Fruit fly (Drosophila melanogaster) whole organism, pupa: Measurements from ENCODE around the gene CG32579.

ENCODE experiments used
- CG10348 ChIP-seq: fragments of 200-800 bp; sonication (Bioruptor generic); IDR thresholded peaks from 2 replicates; pipeline ENCODE4 v1.3.6; 2022; ENCODE audit warnings: missing biosample characterization, missing genetic modification characterization
- D1 ChIP-seq: fragments of 200-800 bp; sonication (Bioruptor generic); optimal IDR thresholded peaks from 2 replicates; lab custom pipeline; 2018; ENCODE audit warnings: missing biosample characterization, mild to moderate bottlenecking, missing genetic modification characterization, moderate library complexity
- EcR ChIP-seq: fragments of 200-800 bp; sonication (Bioruptor generic); optimal IDR thresholded peaks from 3 replicates; lab custom pipeline; 2019; ENCODE audit warnings: missing biosample characterization, missing genetic modification characterization, mild to moderate bottlenecking, moderate library complexity, missing genetic modification reagents
- Ets98B ChIP-seq: fragments of 200-800 bp; sonication (Bioruptor generic); IDR thresholded peaks from 2 replicates; pipeline ENCODE4 v1.3.6; 2022; ENCODE audit warnings: missing biosample characterization, missing genetic modification characterization
- rn ChIP-seq: fragments of 200-800 bp; sonication (Bioruptor generic); IDR thresholded peaks from 2 replicates; pipeline ENCODE4 v1.3.6; 2022; ENCODE audit warnings: missing biosample characterization, missing genetic modification characterization

DNA sequence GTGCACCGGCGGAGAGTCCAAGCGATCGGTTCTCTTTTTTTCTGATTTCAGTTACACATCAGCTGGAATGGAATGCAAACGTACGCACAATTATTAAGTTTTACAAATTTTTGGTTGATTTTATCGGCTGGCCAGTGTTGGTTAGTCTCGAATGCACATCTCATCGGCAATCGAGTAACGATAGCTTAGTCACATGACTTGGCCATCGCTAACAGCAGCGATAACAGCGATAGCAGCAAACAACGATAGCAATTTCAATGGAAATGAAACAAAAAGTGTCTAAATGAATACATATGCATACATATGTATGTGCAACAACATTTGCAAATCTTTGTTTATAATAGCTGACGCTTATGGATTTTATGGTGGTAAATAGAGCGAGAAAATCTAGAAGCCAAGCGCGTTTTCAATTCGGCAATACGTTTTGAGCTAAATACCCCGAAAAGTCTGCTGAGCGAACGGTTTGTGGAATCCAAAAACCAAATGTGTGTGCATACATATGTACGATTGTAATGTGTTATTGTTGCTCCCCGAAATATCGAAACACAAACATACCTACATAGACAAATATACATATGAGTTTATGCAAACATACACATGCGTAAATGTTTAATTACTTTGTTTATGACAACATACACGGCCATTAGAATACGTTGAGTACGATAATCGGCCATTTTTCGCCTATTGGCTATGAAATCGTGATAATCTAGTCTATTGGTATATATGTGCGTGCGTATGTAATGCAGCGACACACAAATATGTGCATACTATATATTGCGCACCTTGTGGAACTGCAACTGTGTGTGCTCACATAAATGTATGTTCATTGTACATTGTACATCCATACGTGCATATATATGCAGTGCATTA, 26.4 kb upstream of the CG32579 start, which contains the start of gene CG3632:
- no peak for TF ChIP-seq EcR (GFP tag; lab: Kevin White, UChicago)
- no peak; the same call in 1 of the 2 replicates for TF ChIP-seq Ets98B (GFP tag; lab: Robert Waterston, UW)
- TF ChIP-seq CG10348 (GFP tag; lab: Robert Waterston, UW): no peak
- no peak for TF ChIP-seq rn (GFP tag; lab: Robert Waterston, UW)
- no peak for TF ChIP-seq D1 (tag; lab: Kevin White, UChicago)
